Fruit fly (Drosophila melanogaster): ENCODE results near the gene PGRP-SB2.

The PGRP-SB2 gene

dm6 chr3L:16711430-16712228 lies 14.7 kb upstream of the PGRP-SB2 start, which contains the start of the genes CG43954, Lasp and Dab:
TSS of gene CG43954 (minus strand) at chr3L:16711677.
TSS of gene Lasp (minus strand) at chr3L:16711677.
TSS of gene Dab (plus strand) at chr3L:16712126.
- TF ChIP-seq CG32532 (GFP tag; IDR thresholded peaks at IDR 0.05): peak; percentile 63
- TF ChIP-seq Hsf (GFP tag; optimal IDR thresholded peaks at IDR 0.05): peak; percentile 38
- TF ChIP-seq tna (GFP tag; IDR thresholded peaks at IDR 0.05; ENCODE audit: partially characterized antibody): peak; percentile 8; the same call in 1 of the 2 replicates
- peak; percentile 24 for TF ChIP-seq caup (GFP tag; optimal IDR thresholded peaks at IDR 0.05; ENCODE audit: severe bottlenecking)
- peak; percentile 13 for TF ChIP-seq CG6765 (GFP tag; optimal IDR thresholded peaks at IDR 0.05)
- no peak; the same call in 2 of the 3 replicates for TF ChIP-seq tgo (GFP tag; IDR thresholded peaks at IDR 0.05)
- TF ChIP-seq Dref (GFP tag; IDR thresholded peaks at IDR 0.05): peak; percentile 77
- peak; percentile 38 for TF ChIP-seq CG9727 (GFP tag; optimal IDR thresholded peaks at IDR 0.05)
- peak; percentile 5 for TF ChIP-seq nerfin-1 (tag; optimal IDR thresholded peaks at IDR 0.05)
- no peak for TF ChIP-seq CG7987 (GFP tag; optimal IDR thresholded peaks at IDR 0.05)
- TF ChIP-seq dysf (GFP tag; IDR thresholded peaks at IDR 0.05): peak; percentile 6; the same call in 1 of the 3 replicates
- TF ChIP-seq btn (GFP tag; optimal IDR thresholded peaks at IDR 0.05): no peak
- TF ChIP-seq E2f2 (GFP tag; IDR thresholded peaks at IDR 0.05): peak; percentile 80
- TF ChIP-seq z (GFP tag; IDR thresholded peaks at IDR 0.05): peak; percentile 58; the same call in 2 of the 3 replicates
- TF ChIP-seq ac (GFP tag; optimal IDR thresholded peaks at IDR 0.05): peak; percentile 18
- peak; percentile 93 for TF ChIP-seq Jarid2 (GFP tag; optimal IDR thresholded peaks at IDR 0.05)
- peak; percentile 71 for TF ChIP-seq CG15514 (GFP tag; optimal IDR thresholded peaks at IDR 0.05)
- peak; percentile 42 for TF ChIP-seq NfI (GFP tag; optimal IDR thresholded peaks at IDR 0.05)
- TF ChIP-seq her (GFP tag; optimal IDR thresholded peaks at IDR 0.05): peak; percentile 98
- peak; percentile 69 for TF ChIP-seq CG6791 (GFP tag; IDR thresholded peaks at IDR 0.05; ENCODE audit: partially characterized antibody)
- TF ChIP-seq CG4854 (GFP tag; optimal IDR thresholded peaks at IDR 0.05): no peak
- peak; percentile 78 for TF ChIP-seq Hmr (GFP tag; optimal IDR thresholded peaks at IDR 0.05)
- TF ChIP-seq Blimp-1 (GFP tag; optimal IDR thresholded peaks at IDR 0.05): peak; percentile 15
- TF ChIP-seq Dp (GFP tag; optimal IDR thresholded peaks at IDR 0.05): peak; percentile 79
- TF ChIP-seq NC2α (GFP tag; optimal IDR thresholded peaks at IDR 0.05): peak; percentile 14
- peak; percentile 47 for TF ChIP-seq B-H2 (GFP tag; optimal IDR thresholded peaks at IDR 0.05)
- TF ChIP-seq ham (GFP tag; IDR thresholded peaks at IDR 0.05): no peak
- 0 out of 4 replicates have a peak, but pooled peaks have one; percentile 21 for TF ChIP-seq Gug (GFP tag; IDR thresholded peaks at IDR 0.05)
- peak; percentile 34 for TF ChIP-seq fd102C (GFP tag; optimal IDR thresholded peaks at IDR 0.05)
- TF ChIP-seq CG18011 (GFP tag; optimal IDR thresholded peaks at IDR 0.05): no peak
- no peak for TF ChIP-seq Dip3 (GFP tag; optimal IDR thresholded peaks at IDR 0.05)
- TF ChIP-seq abd-A (tag; optimal IDR thresholded peaks at IDR 0.05): peak; percentile 30
- TF ChIP-seq ken (GFP tag; IDR thresholded peaks at IDR 0.05): peak; percentile 54; the same call in 2 of the 3 replicates
- peak; percentile 17 for TF ChIP-seq Xbp1 (GFP tag; optimal IDR thresholded peaks at IDR 0.05)
- peak; percentile 71 for TF ChIP-seq CG34376 (GFP tag; optimal IDR thresholded peaks at IDR 0.05)
- TF ChIP-seq Ptx1 (GFP tag; IDR thresholded peaks at IDR 0.05): no peak
- TF ChIP-seq CG17912 (GFP tag; optimal IDR thresholded peaks at IDR 0.05): no peak
- peak; percentile 86 for TF ChIP-seq pzg (GFP tag; optimal IDR thresholded peaks at IDR 0.05)
- TF ChIP-seq Nf-YB (GFP tag; optimal IDR thresholded peaks at IDR 0.05): no peak
- TF ChIP-seq repo (GFP tag; optimal IDR thresholded peaks at IDR 0.05): peak; percentile 15
- TF ChIP-seq mld (GFP tag; IDR thresholded peaks at IDR 0.05; ENCODE audit: partially characterized antibody): peak; percentile 22; the same call in 1 of the 3 replicates
- peak; percentile 7; the same call in 1 of the 2 replicates for TF ChIP-seq Ada2b (GFP tag; IDR thresholded peaks at IDR 0.05)
- peak; percentile 50 for TF ChIP-seq CG9932 (GFP tag; IDR thresholded peaks at IDR 0.05)
- TF ChIP-seq CG17361 (GFP tag; IDR thresholded peaks at IDR 0.05): peak; percentile 42; the same call in 2 of the 3 replicates
- no peak for TF ChIP-seq ab (GFP tag; optimal IDR thresholded peaks at IDR 0.05)
- TF ChIP-seq chn (GFP tag; optimal IDR thresholded peaks at IDR 0.05): no peak
- TF ChIP-seq vvl (GFP tag; IDR thresholded peaks at IDR 0.05): peak; percentile 58
- TF ChIP-seq CG3847 (GFP tag; IDR thresholded peaks at IDR 0.05): peak; percentile 43; the same call in 1 of the 2 replicates
